Worm (Caenorhabditis elegans): ENCODE results near the gene T20D4.11.

The T20D4.11 gene

DNA sequence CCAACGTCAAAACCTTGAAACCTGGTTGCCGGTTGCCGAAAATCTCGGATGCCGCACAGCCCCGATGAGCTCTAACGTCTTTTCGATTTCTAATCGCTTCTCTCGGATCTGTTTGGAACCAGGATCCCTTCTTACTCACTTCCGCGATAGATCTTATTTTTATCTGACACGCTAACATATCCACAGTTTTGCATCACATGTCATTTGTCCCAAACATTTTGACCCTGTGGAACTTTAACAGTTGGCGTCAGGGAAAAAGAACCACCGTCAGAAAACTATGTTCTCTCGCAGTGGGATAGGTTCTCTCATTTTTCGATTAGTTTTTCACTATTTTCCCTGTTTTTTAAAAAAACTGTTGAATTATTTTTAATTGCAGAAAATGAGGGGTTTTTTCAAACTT is at the start of gene T20D4.11:
TSS of gene T20D4.11 (plus strand) at position 377 of the 400 bp plus-strand sequence.
- TF ChIP-seq tbx-8 (GFP tag; optimal IDR thresholded peaks at IDR 0.05) (no peak), nhr-76 (tag; optimal IDR thresholded peaks at IDR 0.05) (no peak), ces-1 (GFP tag; optimal IDR thresholded peaks at IDR 0.05) (no peak), ceh-39 (tag; optimal IDR thresholded peaks at IDR 0.05) (no peak), bed-3 (GFP tag; optimal IDR thresholded peaks at IDR 0.05) (no peak), M03D4.4 (tag; optimal IDR thresholded peaks at IDR 0.05) (no peak), mep-1 (tag; optimal IDR thresholded peaks at IDR 0.05) (no peak)

DNA sequence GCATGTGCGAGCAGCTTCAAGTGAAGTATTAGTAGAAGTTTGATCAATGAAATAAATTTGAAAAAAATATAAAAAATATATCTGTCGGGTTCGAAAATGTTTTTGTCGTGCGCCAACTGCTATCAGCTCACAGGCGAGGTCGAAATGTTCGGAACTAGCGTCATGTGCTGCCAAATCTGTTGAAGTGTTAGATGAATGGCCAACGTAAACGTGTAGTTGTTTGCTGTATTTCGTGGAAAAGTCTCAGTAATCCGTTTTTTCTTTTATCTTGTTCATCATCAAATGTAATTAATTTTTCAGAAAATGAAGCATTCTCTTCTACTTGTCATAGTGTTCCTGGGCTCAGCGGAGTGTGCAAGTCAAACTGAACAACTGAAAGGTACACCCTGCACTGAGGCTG is 48.6 kb upstream of the T20D4.11 start, which contains the start of gene C17B7.15:
TSS of gene C17B7.15 (plus strand) at position 301 of the 400 bp plus-strand sequence.
- TF ChIP-seq unc-120 (tag; optimal IDR thresholded peaks at IDR 0.05; ENCODE audit: poor library complexity, severe bottlenecking), result no peak
- no peak for TF ChIP-seq snpc-4 (tag; optimal IDR thresholded peaks at IDR 0.05)
- no peak for TF ChIP-seq mls-2 (tag; optimal IDR thresholded peaks at IDR 0.05)
- no peak for TF ChIP-seq ces-1 (GFP tag; optimal IDR thresholded peaks at IDR 0.05)
- TF ChIP-seq unc-62 (GFP tag; optimal IDR thresholded peaks at IDR 0.05), result no peak
- no peak for TF ChIP-seq mep-1 (tag; optimal IDR thresholded peaks at IDR 0.05)
- TF ChIP-seq cnd-1 (tag; optimal IDR thresholded peaks at IDR 0.05), result no peak
- TF ChIP-seq sem-2 (GFP tag; optimal IDR thresholded peaks at IDR 0.05), result no peak
- TF ChIP-seq nhr-12 (tag; optimal IDR thresholded peaks at IDR 0.05), result no peak
- no peak for TF ChIP-seq bed-3 (GFP tag; optimal IDR thresholded peaks at IDR 0.05)

DNA sequence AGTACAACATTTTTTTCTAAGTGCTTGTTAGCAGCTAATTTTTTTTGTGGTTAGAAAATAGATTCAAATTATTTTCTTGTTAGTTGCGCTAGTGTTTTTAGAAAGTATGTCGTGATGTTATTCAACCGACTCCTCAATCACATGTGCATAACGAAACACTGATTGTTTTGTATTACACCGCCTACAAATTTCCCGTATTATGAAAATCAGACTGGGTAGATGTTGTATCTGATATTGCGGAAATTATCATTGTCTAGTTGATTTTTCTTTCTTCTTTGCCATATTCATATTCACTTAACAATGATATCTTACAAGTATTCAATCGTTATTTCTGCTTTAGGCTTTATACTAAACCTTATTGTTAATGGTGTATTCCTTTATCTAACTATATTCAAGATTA is 47.2 kb upstream of the T20D4.11 start, which contains the start of gene str-63:
TSS of gene str-63 (plus strand) at position 301 of the 400 bp plus-strand sequence.
- TF ChIP-seq tbx-8 (GFP tag; optimal IDR thresholded peaks at IDR 0.05) (no peak), unc-39 (tag; optimal IDR thresholded peaks at IDR 0.05) (no peak), mab-5 (tag; optimal IDR thresholded peaks at IDR 0.05) (no peak), ztf-11 (tag; optimal IDR thresholded peaks at IDR 0.05) (no peak), lsy-2 (tag; optimal IDR thresholded peaks at IDR 0.05) (no peak), bed-3 (GFP tag; optimal IDR thresholded peaks at IDR 0.05) (no peak), ces-1 (GFP tag; optimal IDR thresholded peaks at IDR 0.05) (no peak), drap-1 (GFP tag; optimal IDR thresholded peaks at IDR 0.05) (no peak), elt-1 (tag; optimal IDR thresholded peaks at IDR 0.05; ENCODE audit: borderline replicate concordance, insufficient read depth) (no peak), M03D4.4 (tag; optimal IDR thresholded peaks at IDR 0.05) (no peak), nhr-12 (tag; optimal IDR thresholded peaks at IDR 0.05) (no peak), elt-3 (tag; optimal IDR thresholded peaks at IDR 0.05) (no peak), lin-32 (GFP tag; optimal IDR thresholded peaks at IDR 0.05) (no peak), snpc-4 (tag; optimal IDR thresholded peaks at IDR 0.05) (no peak), blmp-1 (tag; optimal IDR thresholded peaks at IDR 0.05) (no peak), zip-8 (tag; optimal IDR thresholded peaks at IDR 0.05) (no peak), nhr-237 (tag; optimal IDR thresholded peaks at IDR 0.05) (no peak)

DNA sequence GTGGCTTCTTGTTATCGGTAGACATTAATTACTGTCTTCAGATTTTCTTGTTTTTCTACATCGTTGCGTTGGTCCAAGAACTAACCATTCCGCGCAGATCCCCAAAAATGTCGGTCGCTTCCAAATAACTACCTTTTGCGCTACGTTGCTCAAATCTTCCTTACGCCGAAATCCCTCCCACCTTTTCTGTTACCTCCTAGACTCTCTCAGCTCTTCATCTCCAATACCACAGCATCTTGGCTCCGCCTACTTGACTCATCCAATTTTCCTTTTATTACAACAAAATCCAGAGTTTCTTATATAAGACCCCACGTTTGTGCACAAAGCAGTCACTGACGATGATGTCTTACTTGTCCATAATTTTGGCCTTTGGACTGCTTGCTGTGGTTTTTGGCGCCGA is 45.6 kb upstream of the T20D4.11 start, which contains the start of gene C17B7.12:
TSS of gene C17B7.12 (plus strand) at position 301 of the 400 bp plus-strand sequence.
- TF ChIP-seq bed-3 (GFP tag; optimal IDR thresholded peaks at IDR 0.05) (no peak), snpc-4 (tag; optimal IDR thresholded peaks at IDR 0.05) (no peak), zip-8 (tag; optimal IDR thresholded peaks at IDR 0.05) (no peak), ces-1 (GFP tag; optimal IDR thresholded peaks at IDR 0.05) (no peak), M03D4.4 (tag; optimal IDR thresholded peaks at IDR 0.05) (no peak), lsy-2 (tag; optimal IDR thresholded peaks at IDR 0.05) (no peak), ceh-83 (GFP tag; optimal IDR thresholded peaks at IDR 0.05) (no peak), elt-3 (tag; optimal IDR thresholded peaks at IDR 0.05) (no peak), unc-39 (tag; optimal IDR thresholded peaks at IDR 0.05) (no peak), lin-13 (tag; optimal IDR thresholded peaks at IDR 0.05) (no peak), pha-4 (tag; optimal IDR thresholded peaks at IDR 0.05) (no peak), nhr-2 (tag; optimal IDR thresholded peaks at IDR 0.05) (no peak), ceh-43 (GFP tag; optimal IDR thresholded peaks at IDR 0.05) (no peak), unc-62 (GFP tag; optimal IDR thresholded peaks at IDR 0.05) (no peak), ztf-11 (tag; optimal IDR thresholded peaks at IDR 0.05) (no peak), sptf-1 (tag; optimal IDR thresholded peaks at IDR 0.05) (no peak)

DNA sequence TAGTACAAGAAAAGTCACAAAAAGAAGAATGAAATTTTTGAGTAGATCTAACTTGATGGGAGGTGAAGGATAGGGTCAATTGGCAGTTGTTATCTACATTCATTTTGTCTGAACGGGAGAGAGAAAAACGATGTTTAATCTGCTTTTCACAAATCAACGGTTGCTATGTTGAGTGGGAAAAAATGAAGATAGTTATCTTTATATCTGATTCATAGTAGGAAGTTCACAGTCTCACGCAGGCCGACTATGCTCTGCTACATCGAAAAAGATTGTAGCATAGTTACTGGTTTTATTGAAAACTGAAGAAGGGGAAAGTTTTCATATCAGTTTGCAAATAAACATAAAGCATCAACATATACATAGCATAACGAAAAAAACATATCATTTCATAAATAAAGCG is 42.9 kb upstream of the T20D4.11 start:
- no peak for TF ChIP-seq pha-4 (tag; optimal IDR thresholded peaks at IDR 0.05)
- no peak for TF ChIP-seq mep-1 (tag; optimal IDR thresholded peaks at IDR 0.05)
- no peak for TF ChIP-seq ceh-83 (GFP tag; optimal IDR thresholded peaks at IDR 0.05)
- no peak for TF ChIP-seq flh-1 (GFP tag; optimal IDR thresholded peaks at IDR 0.05)
- TF ChIP-seq nhr-2 (tag; optimal IDR thresholded peaks at IDR 0.05), result no peak
- TF ChIP-seq ceh-39 (tag; optimal IDR thresholded peaks at IDR 0.05), result no peak
- TF ChIP-seq unc-62 (GFP tag; optimal IDR thresholded peaks at IDR 0.05), result no peak
- no peak for TF ChIP-seq elt-1 (tag; optimal IDR thresholded peaks at IDR 0.05; ENCODE audit: borderline replicate concordance, insufficient read depth)
- TF ChIP-seq lin-13 (tag; optimal IDR thresholded peaks at IDR 0.05), result no peak
- TF ChIP-seq unc-120 (tag; optimal IDR thresholded peaks at IDR 0.05; ENCODE audit: poor library complexity, severe bottlenecking), result no peak
- no peak for TF ChIP-seq tbx-8 (GFP tag; optimal IDR thresholded peaks at IDR 0.05)

All from whole organism, mixed stage, embryonic.